Fruit fly (Drosophila melanogaster) whole organism, embryonic: ENCODE results near the gene CG9932.
A peak's percentile ranks its signal among the peaks of the same experiment; 100 is the strongest.

Experiments
- B-H2 ChIP-seq: fragments of 200-800 bp; sonication (Bioruptor generic); optimal IDR thresholded peaks from 2 replicates; lab custom pipeline; 2018; ENCODE audit warnings: missing biosample characterization, mild to moderate bottlenecking, missing genetic modification characterization
- CG1024 ChIP-seq: fragments of 200-800 bp; sonication (Bioruptor generic); IDR thresholded peaks from 2 replicates; pipeline ENCODE4 v1.3.6; 2022; ENCODE audit warnings: missing biosample characterization, missing genetic modification characterization
- CG11085 ChIP-seq: fragments of 200-800 bp; sonication (Bioruptor generic); IDR thresholded peaks from 2 replicates; pipeline ENCODE4 v1.3.6; 2022; ENCODE audit warnings: missing biosample characterization, missing genetic modification characterization
- CG14667 ChIP-seq: fragments of 200-800 bp; sonication (Bioruptor generic); IDR thresholded peaks from 2 replicates; pipeline ENCODE4 v1.3.6; 2022; ENCODE audit warnings: missing biosample characterization, missing genetic modification characterization
- CG15073 ChIP-seq: fragments of 200-800 bp; sonication (Bioruptor generic); optimal IDR thresholded peaks from 2 replicates; lab custom pipeline; 2016; ENCODE audit warnings: missing biosample characterization, missing genetic modification characterization
- CG17328 ChIP-seq: fragments of 200-800 bp; sonication (Bioruptor generic); IDR thresholded peaks from 2 replicates; pipeline ENCODE4 v1.3.6; 2022; ENCODE audit warnings: missing biosample characterization, missing genetic modification characterization
- CG17361 ChIP-seq: fragments of 200-800 bp; sonication (Bioruptor generic); IDR thresholded peaks from 3 replicates; pipeline ENCODE4 v1.3.6; 2022; ENCODE audit warnings: missing biosample characterization, missing genetic modification characterization
- CG17829 ChIP-seq: fragments of 200-800 bp; optimal IDR thresholded peaks from 2 replicates; lab custom pipeline; 2019; ENCODE audit warnings: missing biosample characterization, mild to moderate bottlenecking, missing genetic modification characterization, moderate library complexity
- CG1792 ChIP-seq: fragments of 200-800 bp; sonication (Bioruptor generic); optimal IDR thresholded peaks from 2 replicates; lab custom pipeline; 2016; ENCODE audit warnings: missing biosample characterization, missing genetic modification characterization
- CG18011 ChIP-seq: fragments of 200-800 bp; sonication (Bioruptor generic); optimal IDR thresholded peaks from 2 replicates; lab custom pipeline; 2017; ENCODE audit warnings: missing biosample characterization, missing genetic modification characterization, mild to moderate bottlenecking, moderate library complexity, missing genotype
- CG2120 ChIP-seq: fragments of 200-800 bp; sonication (Bioruptor generic); optimal IDR thresholded peaks from 3 replicates; lab custom pipeline; 2016; ENCODE audit warnings: missing biosample characterization, missing genetic modification characterization
- CG30403 ChIP-seq: fragments of 200-800 bp; sonication (Bioruptor generic); optimal IDR thresholded peaks from 3 replicates; lab custom pipeline; 2016; ENCODE audit warnings: missing biosample characterization, missing genetic modification characterization
- CG32772 ChIP-seq: fragments of 200-800 bp; sonication (Bioruptor generic); IDR thresholded peaks from 2 replicates; pipeline ENCODE4 v1.3.6; 2022; ENCODE audit warnings: missing biosample characterization, missing genetic modification characterization
- CG33213 ChIP-seq: fragments of 200-800 bp; sonication (Bioruptor generic); optimal IDR thresholded peaks from 3 replicates; lab custom pipeline; 2016; ENCODE audit warnings: missing biosample characterization, missing genetic modification characterization
- CG4360 ChIP-seq: fragments of 200-800 bp; sonication (Bioruptor generic); IDR thresholded peaks from 2 replicates; pipeline ENCODE4 v1.3.6; 2022; ENCODE audit warnings: missing biosample characterization, missing genetic modification characterization
- CG6813 ChIP-seq: fragments of 200-800 bp; sonication (Bioruptor generic); optimal IDR thresholded peaks from 2 replicates; lab custom pipeline; 2017; ENCODE audit warnings: missing biosample characterization, missing genetic modification characterization, mild to moderate bottlenecking, moderate library complexity, missing genetic modification reagents
- CG7786 ChIP-seq: fragments of 200-800 bp; sonication (Bioruptor generic); optimal IDR thresholded peaks from 2 replicates; lab custom pipeline; 2016; ENCODE audit warnings: missing biosample characterization, missing genetic modification characterization
- CG8944 ChIP-seq: fragments of 200-800 bp; sonication (Bioruptor generic); optimal IDR thresholded peaks from 3 replicates; lab custom pipeline; 2016; ENCODE audit warnings: missing biosample characterization, missing genetic modification characterization
- CG9932 ChIP-seq: fragments of 200-800 bp; sonication (Bioruptor generic); IDR thresholded peaks from 2 replicates; pipeline ENCODE4 v1.3.6; 2022; ENCODE audit warnings: missing biosample characterization, missing genetic modification characterization
- E2f1 ChIP-seq: fragments of 200-800 bp; sonication (Bioruptor generic); IDR thresholded peaks from 2 replicates; pipeline ENCODE4 v1.3.6; 2022; ENCODE audit warnings: missing biosample characterization, missing genetic modification characterization
- Eip74EF ChIP-seq, 2 experiments: fragments of 200-800 bp in 1 of 2; fragments of >200 bp in 1 of 2; sonication (Bioruptor generic) in 1 of 2; optimal IDR thresholded peaks; 2 replicates each; lab custom pipeline; 2017 to 2019; ENCODE audit warnings: missing biosample characterization in 2 of 2, missing genetic modification characterization in 2 of 2, mild to moderate bottlenecking in 1 of 2, moderate library complexity in 1 of 2
- GATAe ChIP-seq: fragments of 200-800 bp; sonication (Bioruptor generic); conservative IDR thresholded peaks from 2 replicates; pipeline ENCODE4 v1.3.6; 2022; ENCODE audit warnings: missing biosample characterization, missing genetic modification characterization
- Gsc ChIP-seq: fragments of 200-800 bp; sonication (Bioruptor generic); IDR thresholded peaks from 2 replicates; pipeline ENCODE4 v1.3.6; 2022; ENCODE audit warnings: missing biosample characterization, missing genetic modification characterization
- Hr78 ChIP-seq, 2 experiments: fragments of 200-800 bp in 1 of 2; fragments of >200 bp in 1 of 2; sonication (Bioruptor generic) in 1 of 2; optimal IDR thresholded peaks; 2 replicates each; lab custom pipeline; 2017 to 2019; ENCODE audit warnings: missing biosample characterization in 2 of 2, missing genetic modification characterization in 2 of 2, mild to moderate bottlenecking in 1 of 2, moderate library complexity in 1 of 2
- Mes4 ChIP-seq: fragments of 200-800 bp; sonication (Bioruptor generic); optimal IDR thresholded peaks from 2 replicates; lab custom pipeline; 2016; ENCODE audit warnings: missing biosample characterization, missing genetic modification characterization
- Sin3A ChIP-seq: fragments of >200 bp; optimal IDR thresholded peaks from 2 replicates; lab custom pipeline; 2018
- Sox102F ChIP-seq: fragments of 200-800 bp; sonication (Bioruptor generic); optimal IDR thresholded peaks from 2 replicates; lab custom pipeline; 2018; ENCODE audit warnings: missing biosample characterization, mild to moderate bottlenecking, missing genetic modification characterization, moderate library complexity
- TFAM ChIP-seq: fragments of 200-800 bp; sonication (Bioruptor generic); optimal IDR thresholded peaks from 2 replicates; lab custom pipeline; 2017; ENCODE audit warnings: missing biosample characterization, missing genetic modification characterization, inconsistent platforms
- ap ChIP-seq: fragments of 200-800 bp; sonication (Bioruptor generic); IDR thresholded peaks from 2 replicates; pipeline ENCODE4 v1.3.6; 2022; ENCODE audit warnings: missing biosample characterization, missing genetic modification characterization
- ato ChIP-seq: fragments of 200-800 bp; sonication (Bioruptor generic); IDR thresholded peaks from 2 replicates; pipeline ENCODE4 v1.3.6; 2022; ENCODE audit warnings: missing biosample characterization, missing genetic modification characterization; ENCODE audit not compliant: partially characterized antibody
- corto ChIP-seq: fragments of 200-800 bp; sonication (Bioruptor generic); optimal IDR thresholded peaks from 2 replicates; lab custom pipeline; 2016; ENCODE audit warnings: missing biosample characterization, mild to moderate bottlenecking, missing genetic modification characterization, moderate library complexity
- en ChIP-seq: fragments of 200-800 bp; sonication (Bioruptor generic); optimal IDR thresholded peaks from 2 replicates; lab custom pipeline; 2016; ENCODE audit warnings: missing biosample characterization, missing genetic modification characterization
- eve ChIP-seq, 2 experiments: fragments of >200 bp; optimal IDR thresholded peaks; 2 replicates each; lab custom pipeline; 2017; ENCODE audit warnings: missing biosample characterization in 2 of 2, missing genetic modification characterization in 2 of 2
- fd3F ChIP-seq: fragments of 200-800 bp; sonication (Bioruptor generic); optimal IDR thresholded peaks from 2 replicates; lab custom pipeline; 2018; ENCODE audit warnings: missing biosample characterization, mild to moderate bottlenecking, missing genetic modification characterization, moderate library complexity
- gsb-n ChIP-seq: fragments of 200-800 bp; sonication (Bioruptor generic); optimal IDR thresholded peaks from 3 replicates; lab custom pipeline; 2018; ENCODE audit warnings: missing biosample characterization, mild to moderate bottlenecking, missing genetic modification characterization
- hth ChIP-seq: fragments of >200 bp; optimal IDR thresholded peaks from 2 replicates; lab custom pipeline; 2017; ENCODE audit warnings: inconsistent platforms
- pan ChIP-seq, 4 experiments: fragments of >200 bp in 3 of 4; fragments of 200-800 bp in 1 of 4; sonication (Bioruptor generic) in 1 of 4; optimal IDR thresholded peaks in 3 of 4; IDR thresholded peaks in 1 of 4; 2 replicates each; pipeline versions ENCODE4 v1.3.6 to Lab custom; 2017 to 2022; ENCODE audit warnings: missing biosample characterization in 2 of 4, missing genetic modification characterization in 2 of 4, mixed read lengths in 1 of 4
- pfk ChIP-seq: fragments of 200-800 bp; sonication (Bioruptor generic); optimal IDR thresholded peaks from 2 replicates; lab custom pipeline; 2018; ENCODE audit warnings: missing biosample characterization, mild to moderate bottlenecking, missing genetic modification characterization, moderate library complexity
- pnt ChIP-seq: fragments of 200-800 bp; sonication (Bioruptor generic); optimal IDR thresholded peaks from 3 replicates; lab custom pipeline; 2016; ENCODE audit warnings: missing biosample characterization, missing genetic modification characterization
- ro ChIP-seq: fragments of 200-800 bp; sonication (Bioruptor generic); IDR thresholded peaks from 2 replicates; pipeline ENCODE4 v1.3.6; 2022; ENCODE audit warnings: missing biosample characterization, missing genetic modification characterization
- row ChIP-seq: fragments of 200-800 bp; sonication (Bioruptor generic); IDR thresholded peaks from 3 replicates; pipeline ENCODE4 v1.3.6; 2022; ENCODE audit warnings: missing biosample characterization, missing genetic modification characterization
- seq ChIP-seq: fragments of 200-800 bp; sonication (Bioruptor generic); IDR thresholded peaks from 2 replicates; pipeline ENCODE4 v1.3.6; 2022; ENCODE audit warnings: missing biosample characterization, missing genetic modification characterization
- shn ChIP-seq: fragments of 200-800 bp; sonication (Bioruptor generic); optimal IDR thresholded peaks from 3 replicates; lab custom pipeline; 2016; ENCODE audit warnings: missing biosample characterization, missing genetic modification characterization
- so ChIP-seq: fragments of 200-800 bp; sonication (Bioruptor generic); IDR thresholded peaks from 3 replicates; pipeline ENCODE4 v1.3.6; 2022; ENCODE audit warnings: missing biosample characterization, missing genetic modification characterization
- sob ChIP-seq: fragments of 200-800 bp; sonication (Bioruptor generic); IDR thresholded peaks from 2 replicates; pipeline ENCODE4 v1.3.6; 2022; ENCODE audit warnings: missing biosample characterization, missing genetic modification characterization
- tgo ChIP-seq: fragments of 200-800 bp; sonication (Bioruptor generic); IDR thresholded peaks from 3 replicates; pipeline ENCODE4 v1.3.6; 2022; ENCODE audit warnings: missing biosample characterization, missing genetic modification characterization
- trem ChIP-seq: fragments of 200-800 bp; optimal IDR thresholded peaks from 3 replicates; lab custom pipeline; 2019; ENCODE audit warnings: missing biosample characterization, mild to moderate bottlenecking, missing genetic modification characterization, moderate library complexity
- ttk ChIP-seq: fragments of 200-800 bp; sonication (Bioruptor generic); IDR thresholded peaks from 2 replicates; pipeline ENCODE4 v2.1.2; 2022; ENCODE audit warnings: missing biosample characterization, missing genetic modification characterization
- twi ChIP-seq: fragments of 200-800 bp; optimal IDR thresholded peaks from 2 replicates; lab custom pipeline; 2019; ENCODE audit warnings: missing biosample characterization, mild to moderate bottlenecking, missing genetic modification characterization, moderate library complexity
- vnd ChIP-seq: fragments of 200-800 bp; sonication (Bioruptor generic); IDR thresholded peaks from 3 replicates; pipeline ENCODE4 v1.3.6; 2022; ENCODE audit warnings: missing biosample characterization, missing genetic modification characterization; ENCODE audit not compliant: partially characterized antibody

The CG9932 gene

dm6 chr2L:13083423-13084079, 23.6 kb upstream of the CG9932 start (continued):
- no peak for TF ChIP-seq TFAM (GFP tag; lab: Kevin White, UChicago)
- TF ChIP-seq E2f1 (GFP tag; lab: Robert Waterston, UW), result peak; percentile 86
- peak; percentile 95 for TF ChIP-seq sob (GFP tag; lab: Robert Waterston, UW)
- TF ChIP-seq so, result peak; percentile 81; the same call in 2 of the 3 replicates
- TF ChIP-seq Sox102F (GFP tag; lab: Kevin White, UChicago), result peak; percentile 77
- no peak for TF ChIP-seq CG17829 (tag; lab: Kevin White, UChicago)
- TF ChIP-seq CG4360, result no peak
- TF ChIP-seq B-H2 (GFP tag; lab: Kevin White, UChicago), result peak; percentile 11
- peak; percentile 26 for TF ChIP-seq gsb-n (tag; lab: Kevin White, UChicago)
- peak in 1 of 2 experiments; percentile 33 for TF ChIP-seq eve (GFP tag; optimal IDR thresholded peaks at IDR 0.05; lab: Kevin White, UChicago)
- peak; percentile 92 for TF ChIP-seq fd3F (GFP tag; lab: Kevin White, UChicago)
- TF ChIP-seq hth (lab: Kevin White, UChicago), result no peak
- peak in 1 of 2 experiments; percentile 23 for TF ChIP-seq Hr78 (GFP tag; optimal IDR thresholded peaks at IDR 0.05; lab: Kevin White, UChicago)
- TF ChIP-seq Sin3A (lab: Kevin White, UChicago), result no peak
- TF ChIP-seq ttk, result peak; percentile 83
- peak; percentile 82 for TF ChIP-seq pnt (GFP tag; lab: Kevin White, UChicago)
- TF ChIP-seq Gsc, result peak; percentile 15; the same call in 1 of the 2 replicates
- no peak for TF ChIP-seq CG1024
- TF ChIP-seq CG2120 (GFP tag; lab: Kevin White, UChicago), result peak; percentile 98
- no peak for TF ChIP-seq twi
- TF ChIP-seq CG15073 (GFP tag; lab: Kevin White, UChicago), result no peak
- peak; percentile 84 for TF ChIP-seq CG32772
- TF ChIP-seq CG30403, result peak; percentile 88
- peak; percentile 98 for TF ChIP-seq CG9932 (GFP tag; lab: Robert Waterston, UW)
- peak; percentile 66 for TF ChIP-seq en (GFP tag; lab: Kevin White, UChicago)
- no peak for TF ChIP-seq corto (GFP tag; lab: Kevin White, UChicago)
- TF ChIP-seq CG17328 (GFP tag; lab: Robert Waterston, UW), result peak; percentile 76
- TF ChIP-seq pfk, result no peak
- TF ChIP-seq ato (GFP tag; lab: Robert Waterston, UW), result no peak
- TF ChIP-seq CG17361, result peak; percentile 75
- peak; percentile 92 for TF ChIP-seq tgo (GFP tag; lab: Robert Waterston, UW)
- TF ChIP-seq row (GFP tag; lab: Robert Waterston, UW), result peak; percentile 92
- peak in 1 of 2 experiments; percentile 45 for TF ChIP-seq Eip74EF (GFP tag; optimal IDR thresholded peaks at IDR 0.05; lab: Kevin White, UChicago)
- TF ChIP-seq CG33213 (GFP tag; lab: Kevin White, UChicago), result peak; percentile 81
- TF ChIP-seq ro (GFP tag; lab: Robert Waterston, UW), result 0 out of 2 replicates have a peak, but pooled peaks have one; percentile 21
- no peak for TF ChIP-seq trem (tag; lab: Kevin White, UChicago)
- TF ChIP-seq shn (GFP tag; lab: Kevin White, UChicago), result peak; percentile 85
- TF ChIP-seq seq (GFP tag; lab: Robert Waterston, UW), result peak; percentile 89
- peak; percentile 80 for TF ChIP-seq CG8944 (GFP tag; lab: Kevin White, UChicago)
- peak; percentile 66 for TF ChIP-seq Mes4 (GFP tag; lab: Kevin White, UChicago)
- TF ChIP-seq CG11085 (GFP tag; lab: Robert Waterston, UW), result peak; percentile 87
- no peak for TF ChIP-seq vnd (GFP tag; lab: Robert Waterston, UW)
- no peak for TF ChIP-seq pan (optimal IDR thresholded peaks at IDR 0.05; lab: Kevin White, UChicago)
- TF ChIP-seq pan (GFP tag; optimal IDR thresholded peaks at IDR 0.05 in 1 of 2, IDR thresholded peaks at IDR 0.05 in 1 of 2), result peak in 1 of 2 experiments; percentile 92
- peak; percentile 76 for TF ChIP-seq CG18011 (GFP tag; lab: Kevin White, UChicago)
- TF ChIP-seq CG1792, result peak; percentile 85
- TF ChIP-seq CG7786 (GFP tag; lab: Kevin White, UChicago), result peak; percentile 88
- TF ChIP-seq GATAe (GFP tag; lab: Robert Waterston, UW), result peak; percentile 84
- TF ChIP-seq CG14667 (GFP tag; lab: Robert Waterston, UW), result peak; percentile 83
- TF ChIP-seq ap (GFP tag; lab: Robert Waterston, UW), result peak; percentile 72
- TF ChIP-seq CG6813 (GFP tag; lab: Kevin White, UChicago), result peak; percentile 80
